Worm (Caenorhabditis elegans): ENCODE measurements around the gene act-2.

act-2 gene

DNA sequence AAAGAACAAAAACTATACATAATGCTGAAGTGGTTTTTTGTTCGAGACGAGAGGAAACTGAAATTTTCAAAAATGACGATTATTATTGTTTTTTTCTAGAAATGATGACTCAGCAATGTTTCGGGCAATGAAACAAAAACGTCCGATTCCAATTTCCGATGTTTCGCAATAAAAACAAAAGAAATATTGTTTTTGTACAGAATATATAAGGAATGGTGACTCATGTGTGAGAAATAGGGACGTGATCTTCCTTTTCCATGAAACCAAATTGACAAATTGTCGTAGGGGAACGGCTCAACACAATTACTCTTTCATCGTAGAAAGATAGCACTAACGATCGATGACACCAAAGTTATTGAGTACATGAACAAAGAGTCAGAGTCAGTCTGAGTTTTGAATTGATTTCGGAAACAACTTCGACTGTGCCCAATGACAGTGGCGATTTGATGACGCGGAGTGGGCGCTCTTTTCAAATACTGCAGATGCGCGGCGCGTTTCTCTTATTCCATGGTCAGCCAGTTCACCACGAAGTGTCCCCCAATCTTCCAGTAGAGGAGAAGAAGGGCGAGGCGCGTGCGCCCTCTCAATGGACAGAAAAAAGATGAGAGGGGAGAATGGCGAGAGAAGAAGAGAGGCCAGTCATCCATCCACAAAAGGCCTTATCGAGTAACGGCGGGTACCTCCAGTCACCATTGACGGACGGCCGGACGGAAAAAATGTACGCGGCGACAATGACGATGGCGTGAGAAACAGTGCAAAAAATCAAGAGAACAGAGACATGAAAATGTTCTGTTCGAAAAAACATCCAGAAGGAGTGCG, 2.5 kb downstream of the act-2 start (continued):
- TF ChIP-seq ahr-1 (tag; optimal IDR thresholded peaks at IDR 0.05): no peak
- TF ChIP-seq fkh-6 (tag; optimal IDR thresholded peaks at IDR 0.05): no peak
- TF ChIP-seq elt-4 (tag; optimal IDR thresholded peaks at IDR 0.05): peak; percentile 54
- no peak for TF ChIP-seq K09A11.1 (tag; optimal IDR thresholded peaks at IDR 0.05; ENCODE audit: insufficient read depth)
- TF ChIP-seq ceh-34 (tag; optimal IDR thresholded peaks at IDR 0.05): no peak
- TF ChIP-seq hlh-15 (tag; optimal IDR thresholded peaks at IDR 0.05): no peak
- no peak for TF ChIP-seq ceh-48 (tag; optimal IDR thresholded peaks at IDR 0.05)
- TF ChIP-seq elt-2 (tag; optimal IDR thresholded peaks at IDR 0.05): no peak
- TF ChIP-seq rnt-1 (tag; optimal IDR thresholded peaks at IDR 0.05): no peak
- TF ChIP-seq eyg-1 (tag; optimal IDR thresholded peaks at IDR 0.05): no peak
- no peak for TF ChIP-seq ttx-3 (tag; optimal IDR thresholded peaks at IDR 0.05)
- TF ChIP-seq odd-2 (tag; optimal IDR thresholded peaks at IDR 0.05): no peak
- peak; percentile 23 for TF ChIP-seq nfya-1 (tag; optimal IDR thresholded peaks at IDR 0.05)
- TF ChIP-seq pha-2 (tag; optimal IDR thresholded peaks at IDR 0.05): no peak
- TF ChIP-seq mec-3 (tag; optimal IDR thresholded peaks at IDR 0.05; ENCODE audit: borderline replicate concordance): no peak
- TF ChIP-seq tbx-7 (tag; optimal IDR thresholded peaks at IDR 0.05): no peak
- TF ChIP-seq T23F11.4 (GFP tag; optimal IDR thresholded peaks at IDR 0.05): no peak
- TF ChIP-seq dve-1 (tag; optimal IDR thresholded peaks at IDR 0.05): no peak
- TF ChIP-seq unc-55 (GFP tag; optimal IDR thresholded peaks at IDR 0.05): no peak
- TF ChIP-seq pha-4 (tag; optimal IDR thresholded peaks at IDR 0.05): no peak
- TF ChIP-seq C38D4.7 (GFP tag; optimal IDR thresholded peaks at IDR 0.05): no peak
- no peak for TF ChIP-seq gmeb-2 (tag; optimal IDR thresholded peaks at IDR 0.05)
- TF ChIP-seq zip-5 (tag; optimal IDR thresholded peaks at IDR 0.05): no peak
- no peak for TF ChIP-seq syd-9 (tag; optimal IDR thresholded peaks at IDR 0.05)
- no peak for TF ChIP-seq K02D7.2 (tag; optimal IDR thresholded peaks at IDR 0.05)
- no peak for TF ChIP-seq madf-2 (tag; optimal IDR thresholded peaks at IDR 0.05)
- no peak for TF ChIP-seq Y22D7AL.16 (tag; optimal IDR thresholded peaks at IDR 0.05)
- no peak for TF ChIP-seq ceh-19 (GFP tag; optimal IDR thresholded peaks at IDR 0.05)
- no peak for TF ChIP-seq nhr-11 (tag; optimal IDR thresholded peaks at IDR 0.05)
- TF ChIP-seq dmd-4 (tag; optimal IDR thresholded peaks at IDR 0.05; ENCODE audit: borderline replicate concordance): no peak
- peak; percentile 25 for TF ChIP-seq unc-42 (tag; optimal IDR thresholded peaks at IDR 0.05)
- no peak for TF ChIP-seq fax-1 (tag; optimal IDR thresholded peaks at IDR 0.05)
- peak; percentile 31 for TF ChIP-seq ceh-31 (tag; optimal IDR thresholded peaks at IDR 0.05)

DNA sequence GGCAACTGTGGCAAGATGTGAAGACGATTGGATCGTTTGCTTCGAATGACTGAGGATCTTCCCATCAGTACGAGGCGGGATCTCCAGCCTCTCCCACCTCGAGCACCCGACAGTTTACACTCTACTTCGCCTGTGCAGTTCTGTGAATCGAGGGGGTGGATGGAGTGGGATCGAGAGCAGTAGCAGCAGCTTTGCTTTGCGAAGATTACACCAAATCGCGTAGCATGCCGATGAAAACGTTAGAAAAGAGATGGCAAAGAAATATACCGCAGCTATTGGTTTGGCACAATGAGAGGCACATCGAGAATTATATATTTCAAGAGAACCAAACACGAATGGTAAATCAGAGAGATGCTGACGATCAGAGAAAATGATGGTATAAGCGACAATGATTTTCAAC, 3.5 kb downstream of the act-2 start, which contains the start of gene act-3:
Gene act-3 (minus strand): TSS at position 51 of the 400 bp plus-strand sequence.
- TF ChIP-seq rnt-1 (tag; optimal IDR thresholded peaks at IDR 0.05) (peak; percentile 67), ttx-3 (tag; optimal IDR thresholded peaks at IDR 0.05) (no peak), ceh-22 (tag; optimal IDR thresholded peaks at IDR 0.05) (no peak), ahr-1 (tag; optimal IDR thresholded peaks at IDR 0.05) (no peak), ets-4 (tag; optimal IDR thresholded peaks at IDR 0.05) (no peak), ceh-6 (GFP tag; optimal IDR thresholded peaks at IDR 0.05) (no peak), hlh-15 (tag; optimal IDR thresholded peaks at IDR 0.05) (no peak), unc-55 (GFP tag; optimal IDR thresholded peaks at IDR 0.05) (peak; percentile 27), nfya-1 (tag; optimal IDR thresholded peaks at IDR 0.05) (peak; percentile 53), pag-3 (tag; optimal IDR thresholded peaks at IDR 0.05; ENCODE audit: borderline replicate concordance) (no peak), ceh-18 (tag; optimal IDR thresholded peaks at IDR 0.05) (peak; percentile 92), lim-6 (tag; optimal IDR thresholded peaks at IDR 0.05) (no peak)

DNA sequence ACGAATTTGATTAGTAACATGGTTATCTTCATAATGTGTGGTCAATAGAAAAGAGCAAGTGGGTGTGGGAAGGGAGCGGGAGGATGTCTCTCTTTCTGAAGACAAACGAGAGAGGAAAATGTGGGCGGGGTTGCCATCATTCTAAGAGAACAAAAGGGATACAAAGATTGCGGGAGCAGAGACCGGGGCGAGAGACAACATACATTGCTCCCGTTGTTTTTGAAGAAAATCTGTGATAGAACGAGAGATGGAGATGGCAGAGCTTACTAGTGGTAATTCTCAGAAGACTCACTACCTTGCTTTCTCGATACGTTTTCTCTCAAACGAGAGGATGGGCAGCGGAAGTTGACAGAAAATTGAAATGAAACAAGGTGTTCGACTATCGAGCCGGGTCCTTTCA, 4.6 kb downstream of the act-2 start:
- TF ChIP-seq ceh-18 (tag; optimal IDR thresholded peaks at IDR 0.05) (peak; percentile 4), elt-2 (tag; optimal IDR thresholded peaks at IDR 0.05) (no peak), unc-55 (GFP tag; optimal IDR thresholded peaks at IDR 0.05) (peak; percentile 2)

Measured in whole organism, late embryonic.